Worm (Caenorhabditis elegans) whole organism, L4 larva: Measurements from ENCODE around the gene flcn-1.

ENCODE experiments used
- F26F4.8 ChIP-seq: fragments of 200-800 bp; sonication (Bioruptor generic); conservative IDR thresholded peaks from 2 replicates; pipeline ENCODE4 v1.3.6; 2022; ENCODE audit warnings: missing genetic modification characterization, missing compliant biosample characterization
- T20F7.1 ChIP-seq: fragments of 200-800 bp; sonication (Bioruptor generic); optimal IDR thresholded peaks from 2 replicates; lab custom pipeline; 2018; ENCODE audit warnings: mild to moderate bottlenecking, missing genetic modification characterization, missing compliant biosample characterization
- Y75B8A.6 ChIP-seq: fragments of 200-800 bp; sonication (Bioruptor generic); IDR thresholded peaks from 2 replicates; pipeline ENCODE4 v1.3.6; 2022; ENCODE audit warnings: missing genetic modification reagents, missing genetic modification characterization, missing compliant biosample characterization
- aha-1 ChIP-seq: fragments of 150-350 bp; peaks from one replicate; lab custom pipeline; 2014; ENCODE audit warnings: missing biosample characterization, missing genetic modification characterization
- ceh-20 ChIP-seq: fragments of 200-800 bp; sonication (Bioruptor generic); IDR thresholded peaks from 2 replicates; pipeline ENCODE4 v1.3.6; 2022; ENCODE audit warnings: missing genetic modification reagents, missing genetic modification characterization, missing compliant biosample characterization
- ceh-32 ChIP-seq: sonication (generic microtip); optimal IDR thresholded peaks from 2 replicates; lab custom pipeline; 2016; ENCODE audit warnings: mild to moderate bottlenecking, missing genetic modification characterization, missing compliant biosample characterization; ENCODE audit not compliant: poor library complexity
- ces-1 ChIP-seq: fragments of 150-350 bp; sonication (generic microtip); optimal IDR thresholded peaks from 4 replicates; lab custom pipeline; 2014; ENCODE audit warnings: missing biosample characterization, missing genetic modification reagents, missing genetic modification characterization
- ctbp-1 ChIP-seq: fragments of 200-800 bp; sonication (Bioruptor generic); IDR thresholded peaks from 2 replicates; pipeline ENCODE4 v1.3.6; 2022; ENCODE audit warnings: missing genetic modification reagents, missing genetic modification characterization, missing compliant biosample characterization
- daf-16 ChIP-seq, 3 experiments: sonication (generic microtip); optimal IDR thresholded peaks; 2 replicates each; lab custom pipeline; 2016 to 2017; ENCODE audit warnings: missing genetic modification characterization in 3 of 3, missing genetic modification reagents in 3 of 3, mild to moderate bottlenecking in 2 of 3, missing compliant biosample characterization in 2 of 3, missing biosample characterization in 1 of 3, moderate library complexity in 1 of 3
- daf-19 ChIP-seq: fragments of 200-800 bp; sonication (Bioruptor generic); conservative IDR thresholded peaks from 2 replicates; pipeline ENCODE4 v1.3.6; 2022; ENCODE audit warnings: missing genetic modification characterization, missing compliant biosample characterization
- dmd-6 ChIP-seq: fragments of 200-800 bp; sonication (Bioruptor generic); IDR thresholded peaks from 2 replicates; pipeline ENCODE4 v1.3.6; 2022; ENCODE audit warnings: missing genetic modification reagents, missing genetic modification characterization, missing compliant biosample characterization
- dmd-9 ChIP-seq: fragments of 200-800 bp; sonication (Bioruptor generic); IDR thresholded peaks from 2 replicates; pipeline ENCODE4 v1.3.6; 2022; ENCODE audit warnings: missing genetic modification reagents, missing genetic modification characterization, missing compliant biosample characterization
- dpl-1 ChIP-seq: fragments of 150-350 bp; optimal IDR thresholded peaks from 2 replicates; lab custom pipeline; 2014; ENCODE audit warnings: missing biosample characterization, missing genetic modification reagents, missing genetic modification characterization
- duxl-1 ChIP-seq: sonication (generic microtip); optimal IDR thresholded peaks from 2 replicates; lab custom pipeline; 2016; ENCODE audit warnings: mild to moderate bottlenecking, missing genetic modification characterization, moderate library complexity, missing compliant biosample characterization; ENCODE audit not compliant: poor library complexity
- dve-1 ChIP-seq: sonication (generic microtip); optimal IDR thresholded peaks from 2 replicates; lab custom pipeline; 2017; ENCODE audit warnings: antibody characterized with exemption, mild to moderate bottlenecking, missing genetic modification characterization, missing compliant biosample characterization; ENCODE audit not compliant: insufficient read depth
- fkh-10 ChIP-seq: fragments of 150-350 bp; optimal IDR thresholded peaks from 2 replicates; lab custom pipeline; 2014; ENCODE audit warnings: missing biosample characterization, missing genetic modification reagents, missing genetic modification characterization
- hif-1 ChIP-seq, 2 experiments: sonication (generic microtip); optimal IDR thresholded peaks; 2 replicates each; lab custom pipeline; 2016 to 2017; ENCODE audit warnings: missing compliant biosample characterization in 2 of 2, missing genetic modification characterization in 2 of 2, missing genetic modification reagents in 2 of 2, missing genotype in 2 of 2, mild to moderate bottlenecking in 1 of 2
- hlh-30 ChIP-seq: sonication (generic microtip); optimal IDR thresholded peaks from 2 replicates; lab custom pipeline; 2017; ENCODE audit warnings: antibody characterized with exemption, mild to moderate bottlenecking, missing genetic modification characterization, missing compliant biosample characterization; ENCODE audit not compliant: insufficient read depth
- hmg-1.1 ChIP-seq: fragments of 200-800 bp; sonication (Bioruptor generic); IDR thresholded peaks from 2 replicates; pipeline ENCODE4 v1.3.6; 2022; ENCODE audit warnings: missing genetic modification reagents, missing genetic modification characterization, missing compliant biosample characterization
- lin-1 ChIP-seq: fragments of 200-800 bp; sonication (Bioruptor generic); IDR thresholded peaks from 2 replicates; pipeline ENCODE4 v1.3.6; 2022; ENCODE audit warnings: missing genetic modification reagents, missing genetic modification characterization, missing compliant biosample characterization
- lsy-2 ChIP-seq, 2 experiments: fragments of 150-350 bp in 1 of 2; sonication (generic microtip) in 1 of 2; optimal IDR thresholded peaks; 2 replicates each; lab custom pipeline; 2014 to 2017; ENCODE audit warnings: missing biosample characterization in 2 of 2, missing genetic modification characterization in 2 of 2
- madf-5 ChIP-seq, 2 experiments: fragments of 200-800 bp; sonication (Bioruptor generic); IDR thresholded peaks; 2 replicates each; pipeline ENCODE4 v1.3.6; 2022; ENCODE audit warnings: missing compliant biosample characterization in 2 of 2, missing genetic modification characterization in 2 of 2
- mdl-1 ChIP-seq, 2 experiments: fragments of 150-350 bp in 1 of 2; sonication (generic microtip) in 1 of 2; optimal IDR thresholded peaks; 2 replicates each; lab custom pipeline; 2014 to 2017; ENCODE audit warnings: missing biosample characterization in 2 of 2, missing genetic modification characterization in 2 of 2
- mdt-29 ChIP-seq: fragments of 200-800 bp; sonication (Bioruptor generic); IDR thresholded peaks from 2 replicates; pipeline ENCODE4 v1.3.6; 2022; ENCODE audit warnings: missing genetic modification reagents, missing genetic modification characterization, missing compliant biosample characterization
- nhr-102 ChIP-seq: sonication (generic microtip); optimal IDR thresholded peaks from 2 replicates; lab custom pipeline; 2016; ENCODE audit warnings: mild to moderate bottlenecking, missing genetic modification characterization, moderate library complexity, missing compliant biosample characterization
- nhr-237 ChIP-seq: sonication (generic microtip); optimal IDR thresholded peaks from 2 replicates; lab custom pipeline; 2017; ENCODE audit warnings: missing biosample characterization, missing genetic modification characterization
- php-3 ChIP-seq: fragments of 200-800 bp; sonication (Bioruptor generic); IDR thresholded peaks from 2 replicates; pipeline ENCODE4 v1.3.6; 2022; ENCODE audit warnings: missing genetic modification reagents, missing genetic modification characterization, missing compliant biosample characterization
- pqm-1 ChIP-seq: sonication (generic microtip); optimal IDR thresholded peaks from 2 replicates; lab custom pipeline; 2017; ENCODE audit warnings: missing biosample characterization, missing genetic modification characterization
- rbr-2 ChIP-seq: sonication (generic microtip); optimal IDR thresholded peaks from 2 replicates; lab custom pipeline; 2016; ENCODE audit warnings: missing genotype, missing genetic modification characterization, missing compliant biosample characterization
- set-16 ChIP-seq: fragments of 200-800 bp; sonication (Bioruptor generic); IDR thresholded peaks from 2 replicates; pipeline ENCODE4 v1.3.6; 2022; ENCODE audit warnings: missing genetic modification reagents, missing genetic modification characterization, missing compliant biosample characterization
- tag-97 ChIP-seq: fragments of 200-800 bp; sonication (Bioruptor generic); IDR thresholded peaks from 2 replicates; pipeline ENCODE4 v1.3.6; 2022; ENCODE audit warnings: missing genetic modification characterization, missing compliant biosample characterization
- unc-62 ChIP-seq, 3 experiments: fragments of 150-350 bp in 1 of 3; sonication (generic microtip); optimal IDR thresholded peaks in 2 of 3; peaks in 1 of 3; 1 replicate in 1 of 3; 2 replicates in 2 of 3; lab custom pipeline; 2014 to 2017; ENCODE audit warnings: missing biosample characterization in 3 of 3, missing genetic modification characterization in 3 of 3, missing genetic modification reagents in 3 of 3, missing genotype in 1 of 3
- vab-7 ChIP-seq: fragments of 200-800 bp; sonication (Bioruptor generic); IDR thresholded peaks from 2 replicates; pipeline ENCODE4 v1.3.6; 2022; ENCODE audit warnings: missing genetic modification reagents, missing genetic modification characterization, missing compliant biosample characterization
- zag-1 ChIP-seq: fragments of 150-350 bp; optimal IDR thresholded peaks from 2 replicates; lab custom pipeline; 2014; ENCODE audit warnings: missing biosample characterization, missing genetic modification characterization

The flcn-1 gene

ce11 chrII:6913309-6913708 lies 15.3 kb upstream of the flcn-1 start, which contains the start of gene cyn-10 (continued):
- peak; percentile 61 for TF ChIP-seq T20F7.1 (GFP tag; lab: Kevin White, UChicago)
- no peak for TF ChIP-seq F26F4.8 (GFP tag; lab: Robert Waterston, UW)
- peak; percentile 57 for TF ChIP-seq hlh-30
- TF ChIP-seq hif-1 (tag; optimal IDR thresholded peaks at IDR 0.05; lab: Kevin White, UChicago) = peak in 1 of 2 experiments; percentile 86
- TF ChIP-seq nhr-237 (tag; lab: Kevin White, UChicago) = no peak
- no peak for TF ChIP-seq daf-19
- no peak for TF ChIP-seq zag-1
- no peak for TF ChIP-seq lin-1 (GFP tag; lab: Robert Waterston, UW)
- TF ChIP-seq set-16 (GFP tag; lab: Robert Waterston, UW) = no peak
- TF ChIP-seq lsy-2 (tag; optimal IDR thresholded peaks at IDR 0.05; lab: Kevin White, UChicago) = peak in 1 of 2 experiments; percentile 82
- no peak for TF ChIP-seq mdl-1 (tag; optimal IDR thresholded peaks at IDR 0.05; lab: Kevin White, UChicago)
- peak; percentile 66 for TF ChIP-seq nhr-102
- TF ChIP-seq dpl-1 (GFP tag; lab: Kevin White, UChicago) = peak; percentile 98
- peak; percentile 83 for TF ChIP-seq dmd-6 (GFP tag; lab: Robert Waterston, UW)
- TF ChIP-seq ceh-32 (tag; lab: Kevin White, UChicago) = peak; percentile 4
- TF ChIP-seq madf-5 (GFP tag; IDR thresholded peaks at IDR 0.05; lab: Robert Waterston, UW) = no peak; a peak in 1 of 4 replicates
- TF ChIP-seq rbr-2 (tag; lab: Kevin White, UChicago) = peak; percentile 45
- no peak for TF ChIP-seq ces-1 (GFP tag; lab: Kevin White, UChicago)
- TF ChIP-seq mdt-29 (GFP tag; lab: Robert Waterston, UW) = 0 out of 2 replicates have a peak, but pooled peaks have one; percentile 25

DNA sequence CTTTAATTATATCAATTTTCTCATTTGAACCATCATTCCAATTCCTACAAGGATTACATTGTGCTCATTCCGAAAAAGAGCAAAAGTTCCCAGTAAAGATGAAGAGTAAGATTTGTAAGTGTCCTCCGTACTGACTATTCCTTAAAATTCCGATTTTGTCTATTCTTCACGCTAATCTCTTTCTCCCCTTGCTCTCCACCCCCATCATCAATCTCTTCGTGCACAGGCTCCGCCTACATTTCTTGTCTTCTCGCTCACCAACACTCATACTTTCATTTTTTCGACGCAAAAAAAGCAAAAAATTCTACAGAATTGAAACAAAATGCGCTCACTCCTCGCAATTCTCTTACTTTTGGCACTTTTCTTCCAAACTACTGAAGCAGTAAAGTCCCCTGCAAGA lies 12.7 kb upstream of the flcn-1 start, which contains the start of gene B0252.8:
Gene B0252.8, plus strand, starts transcription at position 292 of the 400 bp plus-strand sequence.
- TF ChIP-seq ctbp-1 (GFP tag; lab: Robert Waterston, UW) = no peak
- TF ChIP-seq tag-97 (GFP tag; lab: Robert Waterston, UW) = no peak
- no peak for TF ChIP-seq nhr-102
- no peak for TF ChIP-seq dve-1
- no peak for TF ChIP-seq dmd-9 (GFP tag; lab: Robert Waterston, UW)
- no peak for TF ChIP-seq unc-62 (GFP tag; optimal IDR thresholded peaks at IDR 0.05 in 1 of 2; lab: Kevin White, UChicago)
- no peak for TF ChIP-seq unc-62 (tag; optimal IDR thresholded peaks at IDR 0.05; lab: Kevin White, UChicago)
- TF ChIP-seq duxl-1 = no peak
- TF ChIP-seq ceh-20 (GFP tag; lab: Robert Waterston, UW) = no peak
- no peak for TF ChIP-seq fkh-10 (GFP tag; lab: Kevin White, UChicago)
- no peak for TF ChIP-seq hlh-30
- no peak for TF ChIP-seq vab-7

DNA sequence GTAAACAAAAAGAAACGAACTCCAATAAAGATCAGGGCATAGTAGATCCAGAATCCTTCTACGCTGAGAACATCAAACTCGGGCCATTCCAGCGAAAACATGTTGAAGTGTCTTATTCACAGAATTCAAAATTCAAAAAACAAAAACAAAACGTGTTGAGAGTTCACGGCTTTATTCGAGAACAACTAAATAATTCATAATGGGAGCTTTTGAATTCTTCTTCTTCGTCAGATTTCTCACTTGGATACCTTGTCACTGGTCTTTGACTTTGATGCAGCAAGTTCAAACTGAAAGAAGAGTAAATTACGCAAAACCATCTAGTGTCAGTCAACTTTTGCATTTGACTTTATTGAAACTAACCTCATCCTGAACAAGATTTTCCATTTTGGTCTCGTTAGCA lies 10.9 kb upstream of the flcn-1 start, which contains the start of gene B0252.11:
Gene B0252.11, minus strand, starts transcription at position 101 of the 400 bp plus-strand sequence.
- TF ChIP-seq fkh-10 (GFP tag; lab: Kevin White, UChicago) = no peak
- TF ChIP-seq php-3 (GFP tag; lab: Robert Waterston, UW) = no peak
- no peak for TF ChIP-seq Y75B8A.6
- peak; percentile 42 for TF ChIP-seq aha-1 (tag; lab: Kevin White, UChicago)
- no peak for TF ChIP-seq hmg-1.1

DNA sequence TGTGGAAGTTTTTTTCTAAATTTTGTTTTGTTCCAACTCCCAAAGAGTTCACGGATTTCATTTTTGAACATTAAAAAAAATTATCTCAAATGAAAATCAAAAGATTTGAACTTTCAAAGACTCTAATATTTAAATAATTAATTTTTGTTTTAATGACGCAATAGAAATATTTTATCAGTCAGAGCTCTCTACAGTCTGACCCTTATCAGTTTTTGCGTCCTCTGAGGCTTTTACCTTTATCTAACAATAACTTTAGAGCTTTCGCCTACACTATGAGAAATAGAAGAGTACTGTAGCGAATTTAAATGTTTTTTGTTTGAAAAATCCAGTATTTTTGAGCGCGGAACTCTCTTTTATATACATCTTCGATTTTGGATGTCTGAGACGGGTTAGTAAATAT lies 9.7 kb upstream of the flcn-1 start, which contains the start of gene B0252.5:
Gene B0252.5, minus strand, starts transcription at position 17 of the 400 bp plus-strand sequence.
- TF ChIP-seq hlh-30 (no peak), daf-16 (GFP tag; optimal IDR thresholded peaks at IDR 0.05; lab: Kevin White, UChicago) (no peak), daf-16 (tag; optimal IDR thresholded peaks at IDR 0.05; lab: Kevin White, UChicago) (peak; percentile 27), pqm-1 (tag; lab: Kevin White, UChicago) (peak; percentile 77)
